Fruit fly (Drosophila melanogaster) whole organism, prepupa: ENCODE measurements around the gene HDAC4.

Experiments
- CG10631 ChIP-seq: fragments of 200-800 bp; sonication (Bioruptor generic); optimal IDR thresholded peaks from 2 replicates; lab custom pipeline; 2016; ENCODE audit warnings: missing biosample characterization, missing genetic modification characterization
- CG10669 ChIP-seq: fragments of 200-800 bp; sonication (Bioruptor generic); optimal IDR thresholded peaks from 3 replicates; lab custom pipeline; 2018; ENCODE audit warnings: missing biosample characterization, mild to moderate bottlenecking, missing genetic modification characterization, moderate library complexity
- CG11294 ChIP-seq: fragments of 200-800 bp; sonication (Bioruptor generic); IDR thresholded peaks from 2 replicates; pipeline ENCODE4 v1.3.6; 2022; ENCODE audit warnings: missing biosample characterization, missing genetic modification characterization
- CG11902 ChIP-seq: fragments of 200-800 bp; sonication (Bioruptor generic); optimal IDR thresholded peaks from 3 replicates; lab custom pipeline; 2016; ENCODE audit warnings: missing biosample characterization, missing genetic modification characterization
- CG15336 ChIP-seq: fragments of 200-800 bp; sonication (Bioruptor generic); IDR thresholded peaks from 2 replicates; pipeline ENCODE4 v1.3.6; 2022; ENCODE audit warnings: missing biosample characterization, missing genetic modification characterization
- CG1621 ChIP-seq: fragments of 200-800 bp; sonication (Bioruptor generic); optimal IDR thresholded peaks from 3 replicates; lab custom pipeline; 2018; ENCODE audit warnings: missing biosample characterization, mild to moderate bottlenecking, missing genetic modification characterization
- CG3032 ChIP-seq: fragments of 200-800 bp; optimal IDR thresholded peaks from 2 replicates; lab custom pipeline; 2019; ENCODE audit warnings: missing biosample characterization, mild to moderate bottlenecking, missing genetic modification characterization, moderate library complexity
- CG31627 ChIP-seq: fragments of 200-800 bp; sonication (Bioruptor generic); optimal IDR thresholded peaks from 3 replicates; lab custom pipeline; 2016; ENCODE audit warnings: missing biosample characterization, missing genetic modification characterization
- CG3919 ChIP-seq: fragments of 200-800 bp; sonication (Bioruptor generic); optimal IDR thresholded peaks from 3 replicates; lab custom pipeline; 2016; ENCODE audit warnings: missing biosample characterization, missing genetic modification characterization
- CG4318 ChIP-seq: fragments of 200-800 bp; sonication (Bioruptor generic); optimal IDR thresholded peaks from 3 replicates; lab custom pipeline; 2017; ENCODE audit warnings: missing biosample characterization, mild to moderate bottlenecking, missing genetic modification characterization
- CG6163 ChIP-seq: fragments of 200-800 bp; sonication (Bioruptor generic); IDR thresholded peaks from 3 replicates; pipeline ENCODE4 v1.3.6; 2022; ENCODE audit warnings: missing biosample characterization, missing genetic modification characterization
- CG6276 ChIP-seq: fragments of 200-800 bp; sonication (Bioruptor generic); optimal IDR thresholded peaks from 2 replicates; lab custom pipeline; 2017; ENCODE audit warnings: missing biosample characterization, mild to moderate bottlenecking, missing genetic modification characterization
- CG6792 ChIP-seq: fragments of 200-800 bp; sonication (Bioruptor generic); optimal IDR thresholded peaks from 3 replicates; lab custom pipeline; 2016; ENCODE audit warnings: missing biosample characterization, missing genetic modification characterization
- CG6808 ChIP-seq: fragments of 200-800 bp; sonication (Bioruptor generic); optimal IDR thresholded peaks from 3 replicates; lab custom pipeline; 2017; ENCODE audit warnings: missing biosample characterization, missing genetic modification characterization, mild to moderate bottlenecking, moderate library complexity, missing genetic modification reagents
- CG8119 ChIP-seq: fragments of 200-800 bp; sonication (Bioruptor generic); IDR thresholded peaks from 3 replicates; pipeline ENCODE4 v1.3.6; 2022; ENCODE audit warnings: missing biosample characterization, missing genetic modification characterization
- CG8632 ChIP-seq: fragments of 200-800 bp; sonication (Bioruptor generic); optimal IDR thresholded peaks from 3 replicates; lab custom pipeline; 2016; ENCODE audit warnings: missing biosample characterization, missing genetic modification characterization
- CG9139 ChIP-seq: fragments of 200-800 bp; sonication (Bioruptor generic); optimal IDR thresholded peaks from 3 replicates; lab custom pipeline; 2017; ENCODE audit warnings: missing biosample characterization, mild to moderate bottlenecking, missing genetic modification characterization
- Eip75B ChIP-seq: fragments of 200-800 bp; sonication (Bioruptor generic); optimal IDR thresholded peaks from 3 replicates; lab custom pipeline; 2016; ENCODE audit warnings: missing biosample characterization, missing genetic modification characterization
- Eip93F ChIP-seq: fragments of 200-800 bp; sonication (Bioruptor generic); optimal IDR thresholded peaks from 2 replicates; lab custom pipeline; 2016; ENCODE audit warnings: missing biosample characterization, mild to moderate bottlenecking, missing genetic modification characterization
- Ets21C ChIP-seq: fragments of 200-800 bp; sonication (Bioruptor generic); optimal IDR thresholded peaks from 3 replicates; lab custom pipeline; 2016; ENCODE audit warnings: missing biosample characterization, missing genetic modification characterization
- Gug ChIP-seq: fragments of 200-800 bp; sonication (Bioruptor generic); IDR thresholded peaks from 2 replicates; pipeline ENCODE4 v1.3.6; 2022; ENCODE audit warnings: missing biosample characterization, missing genetic modification characterization
- Hr38 ChIP-seq: sonication (Bioruptor generic); optimal IDR thresholded peaks from 2 replicates; lab custom pipeline; 2016; ENCODE audit warnings: missing biosample characterization, missing genetic modification characterization
- Hr39 ChIP-seq: fragments of 200-800 bp; sonication (Bioruptor generic); optimal IDR thresholded peaks from 2 replicates; lab custom pipeline; 2016; ENCODE audit warnings: missing biosample characterization, missing genetic modification characterization
- Hr4 ChIP-seq: fragments of 200-800 bp; sonication (Bioruptor generic); optimal IDR thresholded peaks from 3 replicates; lab custom pipeline; 2016; ENCODE audit warnings: missing biosample characterization, missing genetic modification characterization
- Lpt ChIP-seq: fragments of 200-800 bp; sonication (Bioruptor generic); optimal IDR thresholded peaks from 3 replicates; lab custom pipeline; 2016; ENCODE audit warnings: missing biosample characterization, missing genetic modification characterization
- Met ChIP-seq: fragments of 200-800 bp; sonication (Bioruptor generic); optimal IDR thresholded peaks from 3 replicates; lab custom pipeline; 2016; ENCODE audit warnings: missing biosample characterization, missing genetic modification characterization
- Smox ChIP-seq: fragments of 200-800 bp; sonication (Bioruptor generic); optimal IDR thresholded peaks from 3 replicates; lab custom pipeline; 2016; ENCODE audit warnings: missing biosample characterization, missing genetic modification characterization
- Sox102F ChIP-seq: fragments of 200-800 bp; sonication (Bioruptor generic); optimal IDR thresholded peaks from 2 replicates; lab custom pipeline; 2016; ENCODE audit warnings: missing biosample characterization, mild to moderate bottlenecking, missing genetic modification characterization
- Sox14 ChIP-seq: fragments of 200-800 bp; sonication (Bioruptor generic); optimal IDR thresholded peaks from 3 replicates; lab custom pipeline; 2016; ENCODE audit warnings: missing biosample characterization, missing genetic modification characterization
- Sox15 ChIP-seq: fragments of 200-800 bp; sonication (Bioruptor generic); optimal IDR thresholded peaks from 3 replicates; lab custom pipeline; 2016; ENCODE audit warnings: missing biosample characterization, missing genetic modification characterization
- achi ChIP-seq: fragments of 200-800 bp; sonication (Bioruptor generic); optimal IDR thresholded peaks from 3 replicates; lab custom pipeline; 2016; ENCODE audit warnings: missing biosample characterization, missing genetic modification characterization
- acj6 ChIP-seq: fragments of 200-800 bp; sonication (Bioruptor generic); optimal IDR thresholded peaks from 3 replicates; lab custom pipeline; 2016; ENCODE audit warnings: missing biosample characterization, missing genetic modification characterization
- cyc ChIP-seq: fragments of 200-800 bp; sonication (Bioruptor generic); optimal IDR thresholded peaks from 3 replicates; lab custom pipeline; 2016; ENCODE audit warnings: missing biosample characterization, missing genetic modification characterization
- dsx ChIP-seq: fragments of 200-800 bp; optimal IDR thresholded peaks from 3 replicates; lab custom pipeline; 2019; ENCODE audit warnings: missing biosample characterization, mild to moderate bottlenecking, missing genetic modification characterization, moderate library complexity; ENCODE audit not compliant: poor library complexity, severe bottlenecking
- esn ChIP-seq: fragments of 200-800 bp; sonication (Bioruptor generic); optimal IDR thresholded peaks from 2 replicates; lab custom pipeline; 2016; ENCODE audit warnings: missing biosample characterization, mild to moderate bottlenecking, missing genetic modification characterization, moderate library complexity
- fd59A ChIP-seq: fragments of 200-800 bp; sonication (Bioruptor generic); optimal IDR thresholded peaks from 2 replicates; lab custom pipeline; 2017; ENCODE audit warnings: missing biosample characterization, mild to moderate bottlenecking, missing genetic modification characterization, missing genetic modification reagents
- fd85E ChIP-seq: fragments of 200-800 bp; sonication (Bioruptor generic); optimal IDR thresholded peaks from 3 replicates; lab custom pipeline; 2016; ENCODE audit warnings: missing biosample characterization, missing genetic modification characterization
- fkh ChIP-seq: fragments of 200-800 bp; sonication (Bioruptor generic); optimal IDR thresholded peaks from 3 replicates; lab custom pipeline; 2017; ENCODE audit warnings: missing biosample characterization, mild to moderate bottlenecking, missing genetic modification characterization, moderate library complexity
- lz ChIP-seq: fragments of 200-800 bp; sonication (Bioruptor generic); optimal IDR thresholded peaks from 3 replicates; lab custom pipeline; 2016; ENCODE audit warnings: missing biosample characterization, missing genetic modification characterization
- net ChIP-seq: fragments of 200-800 bp; sonication (Bioruptor generic); optimal IDR thresholded peaks from 3 replicates; lab custom pipeline; 2016; ENCODE audit warnings: missing biosample characterization, missing genetic modification characterization
- ss ChIP-seq, 2 experiments: fragments of 200-800 bp; sonication (Bioruptor generic); optimal IDR thresholded peaks; 2 replicates in 1 of 2; 3 replicates in 1 of 2; lab custom pipeline; 2017 to 2018; ENCODE audit warnings: mild to moderate bottlenecking in 2 of 2, missing biosample characterization in 2 of 2, missing genetic modification characterization in 2 of 2, moderate library complexity in 1 of 2
- svp ChIP-seq: fragments of 200-800 bp; sonication (Bioruptor generic); peaks from one replicate; lab custom pipeline; 2016; ENCODE audit warnings: missing biosample characterization, missing genetic modification characterization
- topi ChIP-seq: fragments of 200-800 bp; sonication (Bioruptor generic); optimal IDR thresholded peaks from 3 replicates; lab custom pipeline; 2016; ENCODE audit warnings: missing biosample characterization, missing genetic modification characterization
- vri ChIP-seq: fragments of 200-800 bp; sonication (Bioruptor generic); optimal IDR thresholded peaks from 3 replicates; lab custom pipeline; 2016; ENCODE audit warnings: missing biosample characterization, mild to moderate bottlenecking, missing genetic modification characterization

HDAC4 gene

dm6 chrX:13312200-13312599 lies 26.8 kb upstream of the HDAC4 start (continued):
- TF ChIP-seq Sox15 (GFP tag; lab: Kevin White, UChicago) (no peak), CG8119 (GFP tag; lab: Robert Waterston, UW) (peak; percentile 74), Eip75B (GFP tag; lab: Kevin White, UChicago) (peak; percentile 59), Hr39 (GFP tag; lab: Kevin White, UChicago) (peak; percentile 74), CG6792 (peak; percentile 55), fd59A (GFP tag; lab: Kevin White, UChicago) (peak; percentile 65), Smox (GFP tag; lab: Kevin White, UChicago) (peak; percentile 66), CG3919 (peak; percentile 61), acj6 (GFP tag; lab: Kevin White, UChicago) (peak; percentile 54), achi (GFP tag; lab: Kevin White, UChicago) (peak; percentile 51), fkh (GFP tag; lab: Kevin White, UChicago) (no peak), fd85E (GFP tag; lab: Kevin White, UChicago) (no peak), CG11294 (GFP tag; lab: Robert Waterston, UW) (no peak), CG9139 (GFP tag; lab: Kevin White, UChicago) (peak; percentile 45), net (peak; percentile 35), CG8632 (peak; percentile 33), esn (GFP tag; lab: Kevin White, UChicago) (peak; percentile 76)

- TF ChIP-seq CG6163 (0 out of 3 replicates have a peak, but pooled peaks have one; percentile 21), vri (GFP tag; lab: Kevin White, UChicago) (peak; percentile 61), CG31627 (GFP tag; lab: Kevin White, UChicago) (no peak), Hr39 (GFP tag; lab: Kevin White, UChicago) (no peak), svp (GFP tag; lab: Kevin White, UChicago) (peak; percentile 59)
- TF ChIP-seq, all 60 proteins: peak for 3
Observed at dm6 chrX:13310764-13311163, 25.3 kb upstream of the HDAC4 start.

dm6 chrX:13307189-13307588 lies 21.8 kb upstream of the HDAC4 start:
- TF ChIP-seq CG8119 (GFP tag; lab: Robert Waterston, UW), result peak; percentile 40; the same call in 1 of the 3 replicates
- TF ChIP-seq net, result peak; percentile 28
- TF ChIP-seq lz (GFP tag; lab: Kevin White, UChicago), result peak; percentile 44
- no peak for TF ChIP-seq Sox15 (GFP tag; lab: Kevin White, UChicago)
- peak; percentile 36 for TF ChIP-seq acj6 (GFP tag; lab: Kevin White, UChicago)
- peak; percentile 37 for TF ChIP-seq topi (GFP tag; lab: Kevin White, UChicago)
- TF ChIP-seq Hr39 (GFP tag; lab: Kevin White, UChicago), result peak; percentile 37
- peak in 1 of 2 experiments; percentile 16 for TF ChIP-seq ss (GFP tag; optimal IDR thresholded peaks at IDR 0.05; lab: Kevin White, UChicago)
- TF ChIP-seq Gug (GFP tag; lab: Robert Waterston, UW), result 0 out of 2 replicates have a peak, but pooled peaks have one; percentile 15
- no peak for TF ChIP-seq dsx (GFP tag; lab: Kevin White, UChicago)
- TF ChIP-seq cyc (GFP tag; lab: Kevin White, UChicago), result peak; percentile 8
- TF ChIP-seq Met, result peak; percentile 56
- TF ChIP-seq CG3919, result peak; percentile 35
- no peak for TF ChIP-seq Lpt
- peak; percentile 1 for TF ChIP-seq CG6808 (GFP tag; lab: Kevin White, UChicago)
- peak; percentile 12 for TF ChIP-seq CG3032 (tag; lab: Kevin White, UChicago)
- TF ChIP-seq CG10669 (GFP tag; lab: Kevin White, UChicago), result peak; percentile 2
- peak; percentile 34 for TF ChIP-seq Sox14 (GFP tag; lab: Kevin White, UChicago)
- TF ChIP-seq CG6276 (GFP tag; lab: Kevin White, UChicago), result no peak
- peak; percentile 35 for TF ChIP-seq CG31627 (GFP tag; lab: Kevin White, UChicago)
- TF ChIP-seq Smox (GFP tag; lab: Kevin White, UChicago), result peak; percentile 61
- no peak for TF ChIP-seq fd85E (GFP tag; lab: Kevin White, UChicago)
- TF ChIP-seq Ets21C, result no peak
- no peak for TF ChIP-seq Hr38 (GFP tag; lab: Kevin White, UChicago)
- peak; percentile 2 for TF ChIP-seq Hr4 (GFP tag; lab: Kevin White, UChicago)
- TF ChIP-seq achi (GFP tag; lab: Kevin White, UChicago), result peak; percentile 44
- peak; percentile 30 for TF ChIP-seq Eip93F (GFP tag; lab: Kevin White, UChicago)
- TF ChIP-seq Sox102F (GFP tag; lab: Kevin White, UChicago), result peak; percentile 17
- TF ChIP-seq CG11902 (GFP tag; lab: Kevin White, UChicago), result no peak
- no peak for TF ChIP-seq CG11294 (GFP tag; lab: Robert Waterston, UW)
- TF ChIP-seq CG8632, result peak; percentile 58
- peak; percentile 38 for TF ChIP-seq Eip75B (GFP tag; lab: Kevin White, UChicago)
- TF ChIP-seq CG10631 (GFP tag; lab: Kevin White, UChicago), result peak; percentile 47
- peak; percentile 33; the same call in 1 of the 3 replicates for TF ChIP-seq CG6163
- TF ChIP-seq CG6792, result peak; percentile 56
- TF ChIP-seq CG4318 (GFP tag; lab: Kevin White, UChicago), result peak; percentile 8
- TF ChIP-seq CG15336 (GFP tag; lab: Robert Waterston, UW), result peak; percentile 29; the same call in 1 of the 2 replicates
- no peak for TF ChIP-seq fkh (GFP tag; lab: Kevin White, UChicago)
- TF ChIP-seq CG1621 (tag; lab: Kevin White, UChicago), result no peak
